Fruit fly (Drosophila melanogaster): ENCODE data around the gene CG11360.

Gene CG11360

DNA sequence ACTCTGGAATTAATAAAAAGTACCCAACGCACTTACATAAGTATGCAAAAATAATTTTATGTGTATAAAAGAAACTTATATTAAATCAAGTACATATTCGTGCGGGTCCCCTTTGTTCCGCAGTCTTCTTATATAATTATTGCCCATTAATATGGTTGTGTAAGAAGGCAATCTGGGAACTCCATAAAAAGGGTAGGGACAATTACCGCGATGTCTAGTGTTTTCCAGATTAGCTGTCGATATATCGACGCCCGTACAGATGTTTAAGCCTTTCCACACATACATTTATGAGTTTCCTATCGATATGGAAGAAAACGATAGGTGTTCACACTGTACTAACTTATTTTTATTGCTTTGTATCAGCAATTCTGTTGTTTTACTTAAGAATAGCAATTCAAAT, 25.7 kb downstream of the CG11360 start (continued):
- TF ChIP-seq CG3995 (GFP tag; optimal IDR thresholded peaks at IDR 0.05), result peak; percentile 84
- TF ChIP-seq bcd (GFP tag; optimal IDR thresholded peaks at IDR 0.05), result no peak
- peak; percentile 40 for TF ChIP-seq NC2β (GFP tag; optimal IDR thresholded peaks at IDR 0.05)
- TF ChIP-seq CG4328 (GFP tag; optimal IDR thresholded peaks at IDR 0.05), result no peak
- TF ChIP-seq abd-A (tag; optimal IDR thresholded peaks at IDR 0.05), result no peak
- TF ChIP-seq Mrtf (GFP tag; IDR thresholded peaks at IDR 0.05), result no peak
- no peak for TF ChIP-seq Atf3 (GFP tag; optimal IDR thresholded peaks at IDR 0.05)
- TF ChIP-seq stwl (tag; optimal IDR thresholded peaks at IDR 0.05), result peak; percentile 70
- TF ChIP-seq MBD-R2 (GFP tag; IDR thresholded peaks at IDR 0.05), result peak; percentile 62; the same call in 1 of the 2 replicates
- no peak for TF ChIP-seq Hr39 (optimal IDR thresholded peaks at IDR 0.05)
- TF ChIP-seq nom (GFP tag; optimal IDR thresholded peaks at IDR 0.05), result peak; percentile 36
- TF ChIP-seq CG14441 (GFP tag; IDR thresholded peaks at IDR 0.05), result no peak
- no peak for TF ChIP-seq CG16779 (GFP tag; IDR thresholded peaks at IDR 0.05)
- peak; percentile 12 for TF ChIP-seq CG7928 (GFP tag; optimal IDR thresholded peaks at IDR 0.05)
- TF ChIP-seq HLH3B (GFP tag; IDR thresholded peaks at IDR 0.05), result no peak
- peak; percentile 46 for TF ChIP-seq pfk (GFP tag; optimal IDR thresholded peaks at IDR 0.05)
- TF ChIP-seq Ravus (GFP tag; IDR thresholded peaks at IDR 0.05), result no peak
- TF ChIP-seq nmo (GFP tag; optimal IDR thresholded peaks at IDR 0.05), result no peak
- peak; percentile 85 for TF ChIP-seq CG1603 (tag; optimal IDR thresholded peaks at IDR 0.05)
- TF ChIP-seq wdn (GFP tag; IDR thresholded peaks at IDR 0.05), result no peak
- TF ChIP-seq wor (GFP tag; IDR thresholded peaks at IDR 0.05), result no peak
- no peak for TF ChIP-seq Asciz (GFP tag; optimal IDR thresholded peaks at IDR 0.05)
- no peak for TF ChIP-seq cato (GFP tag; optimal IDR thresholded peaks at IDR 0.05; ENCODE audit: borderline replicate concordance)
- no peak for TF ChIP-seq CG2202 (tag; optimal IDR thresholded peaks at IDR 0.05)
- TF ChIP-seq Gsc (GFP tag; IDR thresholded peaks at IDR 0.05), result no peak
- peak; percentile 94 for TF ChIP-seq Scr (GFP tag; IDR thresholded peaks at IDR 0.05; ENCODE audit: partially characterized antibody)
- TF ChIP-seq CG30431 (GFP tag; optimal IDR thresholded peaks at IDR 0.05), result no peak
- peak; percentile 4 for TF ChIP-seq slp2 (GFP tag; optimal IDR thresholded peaks at IDR 0.05)
- peak; percentile 32 for TF ChIP-seq grau (tag; optimal IDR thresholded peaks at IDR 0.05)
- TF ChIP-seq sna (GFP tag; IDR thresholded peaks at IDR 0.05; ENCODE audit: partially characterized antibody), result no peak; the same call in 1 of the 2 replicates
- no peak for TF ChIP-seq ash1 (GFP tag; optimal IDR thresholded peaks at IDR 0.05)
- no peak for TF ChIP-seq H15 (GFP tag; IDR thresholded peaks at IDR 0.05)
- TF ChIP-seq zf30C (GFP tag; optimal IDR thresholded peaks at IDR 0.05), result no peak
- TF ChIP-seq CG17361 (GFP tag; IDR thresholded peaks at IDR 0.05), result 0 out of 3 replicates have a peak, but pooled peaks have one; percentile 32
- TF ChIP-seq CG15514 (GFP tag; optimal IDR thresholded peaks at IDR 0.05), result no peak
- no peak for TF ChIP-seq lmd (GFP tag; IDR thresholded peaks at IDR 0.05)
- TF ChIP-seq CG15696 (tag; optimal IDR thresholded peaks at IDR 0.05), result peak; percentile 5
- TF ChIP-seq Dref (GFP tag; IDR thresholded peaks at IDR 0.05), result no peak; the same call in 1 of the 2 replicates
- TF ChIP-seq slbo (GFP tag; IDR thresholded peaks at IDR 0.05), result no peak
- peak; percentile 46; the same call in 1 of the 2 replicates for TF ChIP-seq CG14014 (GFP tag; IDR thresholded peaks at IDR 0.05)
- no peak for TF ChIP-seq slou (GFP tag; optimal IDR thresholded peaks at IDR 0.05)
- TF ChIP-seq CG34224 (GFP tag; IDR thresholded peaks at IDR 0.05; ENCODE audit: partially characterized antibody), result peak; percentile 92
- TF ChIP-seq CG17912 (GFP tag; optimal IDR thresholded peaks at IDR 0.05), result peak; percentile 35
- TF ChIP-seq Sin3A (optimal IDR thresholded peaks at IDR 0.05), result no peak
- TF ChIP-seq CG12071 (GFP tag; optimal IDR thresholded peaks at IDR 0.05), result no peak
- no peak for TF ChIP-seq CG10959 (GFP tag; IDR thresholded peaks at IDR 0.05)
- TF ChIP-seq CG31365 (tag; optimal IDR thresholded peaks at IDR 0.05), result no peak
- peak; percentile 26 for TF ChIP-seq CG3163 (GFP tag; optimal IDR thresholded peaks at IDR 0.05)
- no peak for TF ChIP-seq CG6272 (GFP tag; IDR thresholded peaks at IDR 0.05)
- TF ChIP-seq cwo (GFP tag; optimal IDR thresholded peaks at IDR 0.05), result no peak
- TF ChIP-seq fd96Cb (tag; optimal IDR thresholded peaks at IDR 0.05), result no peak
- peak; percentile 4 for TF ChIP-seq CG1602 (GFP tag; optimal IDR thresholded peaks at IDR 0.05)
